Worm (Caenorhabditis elegans) whole organism, L1 larva: ENCODE data around the gene F55A4.13.

ENCODE experiments used
- C04F5.9 ChIP-seq: sonication (generic microtip); optimal IDR thresholded peaks from 2 replicates; lab custom pipeline; 2016; ENCODE audit warnings: missing genetic modification characterization, missing compliant biosample characterization
- F16B12.6 ChIP-seq: fragments of 150-350 bp; optimal IDR thresholded peaks from 2 replicates; lab custom pipeline; 2014; ENCODE audit warnings: missing biosample characterization, missing genetic modification characterization
- Y116A8C.19 ChIP-seq: sonication (generic microtip); optimal IDR thresholded peaks from 2 replicates; lab custom pipeline; 2016; ENCODE audit warnings: missing compliant biosample characterization, missing genetic modification characterization, borderline replicate concordance
- alr-1 ChIP-seq: fragments of 200-800 bp; sonication (Bioruptor generic); optimal IDR thresholded peaks from 2 replicates; lab custom pipeline; 2018; ENCODE audit warnings: borderline replicate concordance, mild to moderate bottlenecking, missing genetic modification characterization, missing compliant biosample characterization
- ama-1 ChIP-seq: fragments of 150-350 bp; optimal IDR thresholded peaks from 2 replicates; lab custom pipeline; 2014
- blmp-1 ChIP-seq: fragments of 150-350 bp; optimal IDR thresholded peaks from 2 replicates; lab custom pipeline; 2014; ENCODE audit warnings: missing biosample characterization, missing genetic modification characterization
- ceh-8 ChIP-seq: fragments of 200-800 bp; sonication (Bioruptor generic); optimal IDR thresholded peaks from 2 replicates; lab custom pipeline; 2018; ENCODE audit warnings: mild to moderate bottlenecking, missing genetic modification characterization, moderate library complexity, missing compliant biosample characterization
- ceh-88 ChIP-seq: fragments of 200-800 bp; sonication (Bioruptor generic); IDR thresholded peaks from 2 replicates; pipeline ENCODE4 v1.3.6; 2022; ENCODE audit warnings: missing genetic modification characterization, missing compliant biosample characterization
- ceh-90 ChIP-seq: sonication (generic microtip); optimal IDR thresholded peaks from 2 replicates; lab custom pipeline; 2016; ENCODE audit warnings: missing genetic modification characterization, missing compliant biosample characterization
- ces-1 ChIP-seq: fragments of 150-350 bp; optimal IDR thresholded peaks from 2 replicates; lab custom pipeline; 2014; ENCODE audit warnings: missing biosample characterization, missing genetic modification reagents, missing genetic modification characterization
- dpl-1 ChIP-seq, 3 experiments: fragments of 150-350 bp in 2 of 3; sonication (generic microtip) in 1 of 3; optimal IDR thresholded peaks; 2 replicates each; lab custom pipeline; 2014 to 2017; ENCODE audit warnings: missing biosample characterization in 3 of 3, missing genetic modification characterization in 3 of 3, missing genetic modification reagents in 3 of 3
- dsc-1 ChIP-seq: sonication (generic microtip); optimal IDR thresholded peaks from 2 replicates; lab custom pipeline; 2016; ENCODE audit warnings: mild to moderate bottlenecking, missing genetic modification characterization, missing compliant biosample characterization
- efl-3 ChIP-seq: fragments of 200-800 bp; sonication (Bioruptor generic); optimal IDR thresholded peaks from 2 replicates; lab custom pipeline; 2018; ENCODE audit warnings: mild to moderate bottlenecking, missing genetic modification characterization, missing compliant biosample characterization
- egl-13 ChIP-seq: sonication (generic microtip); optimal IDR thresholded peaks from 2 replicates; lab custom pipeline; 2016; ENCODE audit warnings: missing genotype, missing genetic modification reagents, missing genetic modification characterization, missing compliant biosample characterization
- elt-2 ChIP-seq: sonication (generic microtip); optimal IDR thresholded peaks from 2 replicates; lab custom pipeline; 2016; ENCODE audit warnings: missing genetic modification characterization, mild to moderate bottlenecking, inconsistent platforms, missing compliant biosample characterization, missing genetic modification reagents
- elt-3 ChIP-seq, 6 experiments: fragments of 150-350 bp in 1 of 6; sonication (generic microtip); optimal IDR thresholded peaks; 2 replicates each; lab custom pipeline; 2017 to 2018; ENCODE audit warnings: missing biosample characterization in 6 of 6, missing genetic modification characterization in 6 of 6, inconsistent platforms in 1 of 6
- ets-5 ChIP-seq: fragments of 200-800 bp; sonication (Bioruptor generic); IDR thresholded peaks from 2 replicates; pipeline ENCODE4 v1.3.6; 2022; ENCODE audit warnings: missing genetic modification characterization, missing compliant biosample characterization
- fkh-8 ChIP-seq: sonication (generic microtip); optimal IDR thresholded peaks from 2 replicates; lab custom pipeline; 2016; ENCODE audit warnings: mild to moderate bottlenecking, missing genetic modification characterization, missing compliant biosample characterization
- hlh-17 ChIP-seq: fragments of 200-800 bp; sonication (Bioruptor generic); optimal IDR thresholded peaks from 2 replicates; lab custom pipeline; 2018; ENCODE audit warnings: missing genetic modification characterization, mild to moderate bottlenecking, missing compliant biosample characterization, moderate library complexity, borderline replicate concordance
- hpl-2 ChIP-seq: fragments of 150-350 bp; optimal IDR thresholded peaks from 2 replicates; lab custom pipeline; 2014; ENCODE audit warnings: missing biosample characterization, missing genetic modification reagents, missing genetic modification characterization
- isw-1 ChIP-seq: fragments of 200-800 bp; sonication (Bioruptor generic); IDR thresholded peaks from 2 replicates; pipeline ENCODE4 v1.3.6; 2022; ENCODE audit warnings: missing genetic modification characterization, missing compliant biosample characterization
- lin-13 ChIP-seq: fragments of 150-350 bp; optimal IDR thresholded peaks from 2 replicates; lab custom pipeline; 2014; ENCODE audit warnings: missing biosample characterization, missing genetic modification reagents, missing genetic modification characterization
- lin-14 ChIP-seq: fragments of 200-800 bp; sonication (Bioruptor generic); optimal IDR thresholded peaks from 2 replicates; lab custom pipeline; 2018; ENCODE audit warnings: mild to moderate bottlenecking, missing genetic modification characterization, moderate library complexity, missing compliant biosample characterization
- lin-35 ChIP-seq, 2 experiments: fragments of 150-350 bp; optimal IDR thresholded peaks; 2 replicates each; lab custom pipeline; 2014; ENCODE audit warnings: missing biosample characterization in 2 of 2, missing genetic modification characterization in 2 of 2, missing genetic modification reagents in 2 of 2
- lir-3 ChIP-seq: sonication (generic microtip); optimal IDR thresholded peaks from 2 replicates; lab custom pipeline; 2016; ENCODE audit warnings: mild to moderate bottlenecking, missing genetic modification characterization, moderate library complexity, missing compliant biosample characterization; ENCODE audit not compliant: poor library complexity
- mab-9 ChIP-seq: fragments of 200-800 bp; sonication (Bioruptor generic); IDR thresholded peaks from 2 replicates; pipeline ENCODE4 v1.3.6; 2022; ENCODE audit warnings: missing genetic modification reagents, missing genetic modification characterization, missing compliant biosample characterization
- mdl-1 ChIP-seq, 2 experiments: fragments of 150-350 bp; optimal IDR thresholded peaks; 2 replicates each; lab custom pipeline; 2014 to 2017; ENCODE audit warnings: missing biosample characterization in 2 of 2, missing genetic modification characterization in 2 of 2, inconsistent platforms in 1 of 2
- mep-1 ChIP-seq: fragments of 150-350 bp; optimal IDR thresholded peaks from 2 replicates; lab custom pipeline; 2014; ENCODE audit warnings: missing biosample characterization, missing genetic modification characterization
- nhr-11 ChIP-seq: fragments of 150-350 bp; optimal IDR thresholded peaks from 2 replicates; lab custom pipeline; 2014; ENCODE audit warnings: missing biosample characterization, missing genetic modification characterization
- nhr-20 ChIP-seq: sonication (generic microtip); optimal IDR thresholded peaks from 2 replicates; lab custom pipeline; 2016; ENCODE audit warnings: mild to moderate bottlenecking, missing genetic modification characterization, missing compliant biosample characterization
- nhr-28 ChIP-seq: fragments of 150-350 bp; optimal IDR thresholded peaks from 2 replicates; lab custom pipeline; 2014; ENCODE audit warnings: missing biosample characterization, missing genetic modification characterization
- nhr-47 ChIP-seq: sonication (generic microtip); optimal IDR thresholded peaks from 2 replicates; lab custom pipeline; 2016; ENCODE audit warnings: mild to moderate bottlenecking, missing genetic modification characterization, moderate library complexity, missing compliant biosample characterization
- nhr-71 ChIP-seq: sonication (generic microtip); optimal IDR thresholded peaks from 2 replicates; lab custom pipeline; 2016; ENCODE audit warnings: mild to moderate bottlenecking, missing genetic modification characterization, moderate library complexity, missing compliant biosample characterization
- nhr-76 ChIP-seq: sonication (generic microtip); optimal IDR thresholded peaks from 2 replicates; lab custom pipeline; 2017; ENCODE audit warnings: missing biosample characterization, missing genetic modification characterization
- nhr-85 ChIP-seq: sonication (generic microtip); peaks from one replicate; lab custom pipeline; 2016; ENCODE audit warnings: missing genetic modification characterization, inconsistent platforms, missing compliant biosample characterization
- pax-3 ChIP-seq: fragments of 200-800 bp; sonication (Bioruptor generic); optimal IDR thresholded peaks from 2 replicates; lab custom pipeline; 2018; ENCODE audit warnings: mild to moderate bottlenecking, missing genetic modification characterization, moderate library complexity, missing compliant biosample characterization
- skn-1 ChIP-seq: fragments of 150-350 bp; optimal IDR thresholded peaks from 2 replicates; lab custom pipeline; 2014; ENCODE audit warnings: missing biosample characterization, missing genetic modification characterization
- snu-23 ChIP-seq: sonication (generic microtip); optimal IDR thresholded peaks from 2 replicates; lab custom pipeline; 2016; ENCODE audit warnings: missing genetic modification characterization, missing compliant biosample characterization
- sox-4 ChIP-seq: sonication (generic microtip); optimal IDR thresholded peaks from 2 replicates; lab custom pipeline; 2016; ENCODE audit warnings: missing genetic modification characterization, missing compliant biosample characterization
- sptf-1 ChIP-seq: fragments of 150-350 bp; optimal IDR thresholded peaks from 2 replicates; lab custom pipeline; 2014; ENCODE audit warnings: missing biosample characterization, missing genetic modification characterization
- swsn-7 ChIP-seq: sonication (generic microtip); optimal IDR thresholded peaks from 2 replicates; lab custom pipeline; 2016; ENCODE audit warnings: missing genetic modification characterization, missing compliant biosample characterization
- tbx-2 ChIP-seq: sonication (generic microtip); optimal IDR thresholded peaks from 2 replicates; lab custom pipeline; 2016; ENCODE audit warnings: missing genetic modification characterization, missing compliant biosample characterization
- tlp-1 ChIP-seq: fragments of 150-350 bp; optimal IDR thresholded peaks from 2 replicates; lab custom pipeline; 2014; ENCODE audit warnings: missing biosample characterization, missing genetic modification characterization
- unc-86 ChIP-seq: sonication (generic microtip); optimal IDR thresholded peaks from 2 replicates; lab custom pipeline; 2016; ENCODE audit warnings: missing genetic modification characterization, missing compliant biosample characterization
- vab-15 ChIP-seq: sonication (generic microtip); optimal IDR thresholded peaks from 2 replicates; lab custom pipeline; 2017; ENCODE audit warnings: missing genotype, mild to moderate bottlenecking, missing genetic modification characterization, missing compliant biosample characterization
- ztf-11 ChIP-seq, 2 experiments: sonication (generic microtip); optimal IDR thresholded peaks; 2 replicates each; lab custom pipeline; 2016 to 2017; ENCODE audit warnings: missing genetic modification characterization in 2 of 2, missing biosample characterization in 1 of 2, missing compliant biosample characterization in 1 of 2
- ztf-4 ChIP-seq: fragments of 150-350 bp; optimal IDR thresholded peaks from 2 replicates; lab custom pipeline; 2014; ENCODE audit warnings: missing biosample characterization, missing genetic modification characterization

Gene F55A4.13

DNA sequence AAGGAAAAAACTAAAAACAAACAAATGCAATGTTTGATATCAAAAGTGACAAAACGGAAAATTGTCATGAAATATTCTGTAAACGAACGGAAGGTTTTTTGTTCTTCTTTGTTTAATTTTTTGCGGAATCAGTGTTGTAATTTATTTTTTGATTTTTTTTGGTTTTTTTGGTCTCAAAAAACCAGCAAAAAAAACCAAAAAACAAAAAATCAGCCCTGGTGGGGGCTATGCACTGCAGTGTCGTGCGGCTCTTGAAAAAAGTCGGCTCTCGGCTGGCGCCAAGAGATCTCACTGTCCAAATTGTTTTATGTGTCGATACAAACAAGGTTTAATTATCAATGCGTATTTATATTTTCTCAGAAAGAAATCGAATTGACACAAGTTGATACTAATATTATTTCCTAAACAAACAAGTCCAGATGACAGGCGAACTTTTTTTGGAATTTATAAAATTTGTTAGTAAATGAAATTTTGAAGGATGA lies 4.9 kb downstream of the F55A4.13 start (continued):
- no peak for TF ChIP-seq ztf-11 (tag; optimal IDR thresholded peaks at IDR 0.05; lab: Kevin White, UChicago)
- peak; percentile 6 for TF ChIP-seq C04F5.9
- no peak for TF ChIP-seq ceh-8 (GFP tag; lab: Kevin White, UChicago)
- TF ChIP-seq lin-35 (GFP tag; optimal IDR thresholded peaks at IDR 0.05; lab: Kevin White, UChicago), result peak in 1 of 2 experiments; percentile 52
- TF ChIP-seq nhr-11 (tag; lab: Kevin White, UChicago), result no peak
- TF ChIP-seq alr-1 (tag; lab: Kevin White, UChicago), result no peak
- no peak for TF ChIP-seq ztf-4 (tag; lab: Kevin White, UChicago)
- TF ChIP-seq unc-86 (tag; lab: Kevin White, UChicago), result no peak
- TF ChIP-seq mab-9, result no peak
- peak; percentile 90 for TF ChIP-seq ama-1 (lab: Kevin White, UChicago)
- TF ChIP-seq lin-13 (GFP tag; lab: Kevin White, UChicago), result no peak

- TF ChIP-seq elt-3 (tag; optimal IDR thresholded peaks at IDR 0.05; lab: Kevin White, UChicago), result peak; percentile 0 to 83 (median 29)
- no peak for TF ChIP-seq F16B12.6
- TF ChIP-seq swsn-7, result peak; percentile 38
- peak in 1 of 2 experiments; percentile 63 for TF ChIP-seq mdl-1 (tag; optimal IDR thresholded peaks at IDR 0.05; lab: Kevin White, UChicago)
- TF ChIP-seq skn-1, result peak; percentile 68
- peak; percentile 85 for TF ChIP-seq nhr-20 (tag; lab: Kevin White, UChicago)
- peak; percentile 12 for TF ChIP-seq fkh-8
- TF ChIP-seq isw-1 (GFP tag; lab: Robert Waterston, UW), result no peak
- peak; percentile 82 for TF ChIP-seq snu-23 (GFP tag; lab: Kevin White, UChicago)
- no peak for TF ChIP-seq Y116A8C.19 (tag; lab: Kevin White, UChicago)
- no peak for TF ChIP-seq nhr-28 (tag; lab: Kevin White, UChicago)
- no peak for TF ChIP-seq ets-5
- TF ChIP-seq tlp-1 (tag; lab: Kevin White, UChicago), result no peak
- no peak for TF ChIP-seq hlh-17
- no peak for TF ChIP-seq alr-1 (tag; lab: Kevin White, UChicago)
- TF ChIP-seq tbx-2, result peak; percentile 56
- TF ChIP-seq efl-3 (GFP tag; lab: Kevin White, UChicago), result no peak
- TF ChIP-seq ztf-4 (tag; lab: Kevin White, UChicago), result peak; percentile 56
- peak; percentile 75 for TF ChIP-seq blmp-1
- TF ChIP-seq vab-15 (tag; lab: Kevin White, UChicago), result peak; percentile 91
- TF ChIP-seq mab-9, result no peak
- TF ChIP-seq sptf-1 (tag; lab: Kevin White, UChicago), result no peak
- TF ChIP-seq nhr-47 (tag; lab: Kevin White, UChicago), result peak; percentile 47
- 0 out of 2 replicates have a peak, but pooled peaks have one; percentile 3 for TF ChIP-seq ceh-88 (GFP tag; lab: Robert Waterston, UW)
- TF ChIP-seq elt-2 (tag; lab: Kevin White, UChicago), result peak; percentile 84
- peak; percentile 62 for TF ChIP-seq mep-1 (tag; lab: Kevin White, UChicago)
- TF ChIP-seq ztf-11 (tag; optimal IDR thresholded peaks at IDR 0.05; lab: Kevin White, UChicago), result no peak
- TF ChIP-seq lir-3, result peak; percentile 52
- no peak for TF ChIP-seq nhr-76
- TF ChIP-seq sox-4 (tag; lab: Kevin White, UChicago), result peak; percentile 25
- TF ChIP-seq nhr-85 (tag; lab: Kevin White, UChicago), result peak; percentile 93
- TF ChIP-seq ama-1 (lab: Kevin White, UChicago), result peak; percentile 25
- TF ChIP-seq pax-3 (tag; lab: Kevin White, UChicago), result peak; percentile 9
- no peak for TF ChIP-seq C04F5.9
- peak; percentile 36 for TF ChIP-seq hpl-2
- peak; percentile 59 for TF ChIP-seq egl-13 (tag; lab: Kevin White, UChicago)
- no peak for TF ChIP-seq ceh-90 (tag; lab: Kevin White, UChicago)
- TF ChIP-seq lin-14 (GFP tag; lab: Kevin White, UChicago), result peak; percentile 74
- peak in 2 of 3 experiments; percentile 4 to 36 for TF ChIP-seq dpl-1 (GFP tag; optimal IDR thresholded peaks at IDR 0.05; lab: Kevin White, UChicago)
- TF ChIP-seq ces-1 (GFP tag; lab: Kevin White, UChicago), result no peak
- peak; percentile 18 for TF ChIP-seq dsc-1 (tag; lab: Kevin White, UChicago)
- TF ChIP-seq nhr-71 (tag; lab: Kevin White, UChicago), result peak; percentile 86
Observed at ce11 chrX:1010627-1011452, 6.5 kb downstream of the F55A4.13 start.
